Fruit fly (Drosophila melanogaster) whole organism, prepupa: ENCODE results near the gene rk.

Experiments used
- Blimp-1 ChIP-seq: fragments of 200-800 bp; sonication (Bioruptor generic); optimal IDR thresholded peaks from 3 replicates; lab custom pipeline; 2017; ENCODE audit warnings: missing biosample characterization, missing genetic modification characterization, mild to moderate bottlenecking, moderate library complexity, missing genetic modification reagents
- CG10631 ChIP-seq: fragments of 200-800 bp; sonication (Bioruptor generic); optimal IDR thresholded peaks from 2 replicates; lab custom pipeline; 2016; ENCODE audit warnings: missing biosample characterization, missing genetic modification characterization
- CG10669 ChIP-seq: fragments of 200-800 bp; sonication (Bioruptor generic); optimal IDR thresholded peaks from 3 replicates; lab custom pipeline; 2018; ENCODE audit warnings: missing biosample characterization, mild to moderate bottlenecking, missing genetic modification characterization, moderate library complexity
- CG11294 ChIP-seq: fragments of 200-800 bp; sonication (Bioruptor generic); IDR thresholded peaks from 2 replicates; pipeline ENCODE4 v1.3.6; 2022; ENCODE audit warnings: missing biosample characterization, missing genetic modification characterization
- CG11762 ChIP-seq: fragments of 200-800 bp; sonication (Bioruptor generic); optimal IDR thresholded peaks from 3 replicates; lab custom pipeline; 2016; ENCODE audit warnings: missing biosample characterization, missing genetic modification characterization; ENCODE audit not compliant: insufficient read depth
- CG15336 ChIP-seq: fragments of 200-800 bp; sonication (Bioruptor generic); IDR thresholded peaks from 2 replicates; pipeline ENCODE4 v1.3.6; 2022; ENCODE audit warnings: missing biosample characterization, missing genetic modification characterization
- CG1621 ChIP-seq: fragments of 200-800 bp; sonication (Bioruptor generic); optimal IDR thresholded peaks from 3 replicates; lab custom pipeline; 2018; ENCODE audit warnings: missing biosample characterization, mild to moderate bottlenecking, missing genetic modification characterization
- CG16779 ChIP-seq: fragments of 200-800 bp; sonication (Bioruptor generic); optimal IDR thresholded peaks from 3 replicates; lab custom pipeline; 2017; ENCODE audit warnings: missing biosample characterization, mild to moderate bottlenecking, missing genetic modification characterization
- CG3032 ChIP-seq: fragments of 200-800 bp; optimal IDR thresholded peaks from 2 replicates; lab custom pipeline; 2019; ENCODE audit warnings: missing biosample characterization, mild to moderate bottlenecking, missing genetic modification characterization, moderate library complexity
- CG31627 ChIP-seq: fragments of 200-800 bp; sonication (Bioruptor generic); optimal IDR thresholded peaks from 3 replicates; lab custom pipeline; 2016; ENCODE audit warnings: missing biosample characterization, missing genetic modification characterization
- CG32006 ChIP-seq: fragments of 200-800 bp; sonication (Bioruptor generic); optimal IDR thresholded peaks from 3 replicates; lab custom pipeline; 2017; ENCODE audit warnings: missing biosample characterization, mild to moderate bottlenecking, missing genetic modification characterization
- CG34406 ChIP-seq: fragments of 200-800 bp; sonication (Bioruptor generic); optimal IDR thresholded peaks from 3 replicates; lab custom pipeline; 2016; ENCODE audit warnings: missing biosample characterization, missing genetic modification characterization
- CG3919 ChIP-seq: fragments of 200-800 bp; sonication (Bioruptor generic); optimal IDR thresholded peaks from 3 replicates; lab custom pipeline; 2016; ENCODE audit warnings: missing biosample characterization, missing genetic modification characterization
- CG6163 ChIP-seq: fragments of 200-800 bp; sonication (Bioruptor generic); IDR thresholded peaks from 3 replicates; pipeline ENCODE4 v1.3.6; 2022; ENCODE audit warnings: missing biosample characterization, missing genetic modification characterization
- CG6792 ChIP-seq: fragments of 200-800 bp; sonication (Bioruptor generic); optimal IDR thresholded peaks from 3 replicates; lab custom pipeline; 2016; ENCODE audit warnings: missing biosample characterization, missing genetic modification characterization
- CG6808 ChIP-seq: fragments of 200-800 bp; sonication (Bioruptor generic); optimal IDR thresholded peaks from 3 replicates; lab custom pipeline; 2017; ENCODE audit warnings: missing biosample characterization, missing genetic modification characterization, mild to moderate bottlenecking, moderate library complexity, missing genetic modification reagents
- CG6854 ChIP-seq: fragments of 200-800 bp; sonication (Bioruptor generic); optimal IDR thresholded peaks from 2 replicates; lab custom pipeline; 2017; ENCODE audit warnings: missing biosample characterization, mild to moderate bottlenecking, missing genetic modification characterization
- CG8119 ChIP-seq: fragments of 200-800 bp; sonication (Bioruptor generic); IDR thresholded peaks from 3 replicates; pipeline ENCODE4 v1.3.6; 2022; ENCODE audit warnings: missing biosample characterization, missing genetic modification characterization
- CG8319 ChIP-seq: fragments of 200-800 bp; sonication (Bioruptor generic); optimal IDR thresholded peaks from 3 replicates; lab custom pipeline; 2016; ENCODE audit warnings: missing biosample characterization, missing genetic modification characterization
- Eip75B ChIP-seq: fragments of 200-800 bp; sonication (Bioruptor generic); optimal IDR thresholded peaks from 3 replicates; lab custom pipeline; 2016; ENCODE audit warnings: missing biosample characterization, missing genetic modification characterization
- Eip78C ChIP-seq: fragments of 200-800 bp; sonication (Bioruptor generic); peaks from one replicate; lab custom pipeline; 2016; ENCODE audit warnings: missing biosample characterization, missing genetic modification characterization
- Ets21C ChIP-seq: fragments of 200-800 bp; sonication (Bioruptor generic); optimal IDR thresholded peaks from 3 replicates; lab custom pipeline; 2016; ENCODE audit warnings: missing biosample characterization, missing genetic modification characterization
- Gug ChIP-seq: fragments of 200-800 bp; sonication (Bioruptor generic); IDR thresholded peaks from 2 replicates; pipeline ENCODE4 v1.3.6; 2022; ENCODE audit warnings: missing biosample characterization, missing genetic modification characterization
- Hr4 ChIP-seq: fragments of 200-800 bp; sonication (Bioruptor generic); optimal IDR thresholded peaks from 3 replicates; lab custom pipeline; 2016; ENCODE audit warnings: missing biosample characterization, missing genetic modification characterization
- Met ChIP-seq: fragments of 200-800 bp; sonication (Bioruptor generic); optimal IDR thresholded peaks from 3 replicates; lab custom pipeline; 2016; ENCODE audit warnings: missing biosample characterization, missing genetic modification characterization
- OdsH ChIP-seq: fragments of 200-800 bp; sonication (Bioruptor generic); optimal IDR thresholded peaks from 3 replicates; lab custom pipeline; 2016; ENCODE audit warnings: missing biosample characterization, missing genetic modification characterization
- Smox ChIP-seq: fragments of 200-800 bp; sonication (Bioruptor generic); optimal IDR thresholded peaks from 3 replicates; lab custom pipeline; 2016; ENCODE audit warnings: missing biosample characterization, missing genetic modification characterization
- Sox102F ChIP-seq: fragments of 200-800 bp; sonication (Bioruptor generic); optimal IDR thresholded peaks from 2 replicates; lab custom pipeline; 2016; ENCODE audit warnings: missing biosample characterization, mild to moderate bottlenecking, missing genetic modification characterization
- Sox14 ChIP-seq: fragments of 200-800 bp; sonication (Bioruptor generic); optimal IDR thresholded peaks from 3 replicates; lab custom pipeline; 2016; ENCODE audit warnings: missing biosample characterization, missing genetic modification characterization
- Sox15 ChIP-seq: fragments of 200-800 bp; sonication (Bioruptor generic); optimal IDR thresholded peaks from 3 replicates; lab custom pipeline; 2016; ENCODE audit warnings: missing biosample characterization, missing genetic modification characterization
- achi ChIP-seq: fragments of 200-800 bp; sonication (Bioruptor generic); optimal IDR thresholded peaks from 3 replicates; lab custom pipeline; 2016; ENCODE audit warnings: missing biosample characterization, missing genetic modification characterization
- acj6 ChIP-seq: fragments of 200-800 bp; sonication (Bioruptor generic); optimal IDR thresholded peaks from 3 replicates; lab custom pipeline; 2016; ENCODE audit warnings: missing biosample characterization, missing genetic modification characterization
- cyc ChIP-seq: fragments of 200-800 bp; sonication (Bioruptor generic); optimal IDR thresholded peaks from 3 replicates; lab custom pipeline; 2016; ENCODE audit warnings: missing biosample characterization, missing genetic modification characterization
- dac ChIP-seq: fragments of 200-800 bp; sonication (Bioruptor generic); optimal IDR thresholded peaks from 2 replicates; lab custom pipeline; 2017; ENCODE audit warnings: missing biosample characterization, mild to moderate bottlenecking, missing genetic modification characterization
- dsx ChIP-seq: fragments of 200-800 bp; optimal IDR thresholded peaks from 3 replicates; lab custom pipeline; 2019; ENCODE audit warnings: missing biosample characterization, mild to moderate bottlenecking, missing genetic modification characterization, moderate library complexity; ENCODE audit not compliant: poor library complexity, severe bottlenecking
- eg ChIP-seq: fragments of 200-800 bp; sonication (Bioruptor generic); IDR thresholded peaks from 3 replicates; pipeline ENCODE4 v1.3.6; 2022; ENCODE audit warnings: missing biosample characterization, missing genetic modification characterization
- fd59A ChIP-seq: fragments of 200-800 bp; sonication (Bioruptor generic); optimal IDR thresholded peaks from 2 replicates; lab custom pipeline; 2017; ENCODE audit warnings: missing biosample characterization, mild to moderate bottlenecking, missing genetic modification characterization, missing genetic modification reagents
- fkh ChIP-seq: fragments of 200-800 bp; sonication (Bioruptor generic); optimal IDR thresholded peaks from 3 replicates; lab custom pipeline; 2017; ENCODE audit warnings: missing biosample characterization, mild to moderate bottlenecking, missing genetic modification characterization, moderate library complexity
- net ChIP-seq: fragments of 200-800 bp; sonication (Bioruptor generic); optimal IDR thresholded peaks from 3 replicates; lab custom pipeline; 2016; ENCODE audit warnings: missing biosample characterization, missing genetic modification characterization
- pdm3 ChIP-seq: fragments of 200-800 bp; sonication (Bioruptor generic); optimal IDR thresholded peaks from 3 replicates; lab custom pipeline; 2016; ENCODE audit warnings: missing biosample characterization, missing genetic modification characterization
- salr ChIP-seq, 2 experiments: fragments of 200-800 bp; sonication (Bioruptor generic); optimal IDR thresholded peaks; 3 replicates each; lab custom pipeline; 2016 to 2018; ENCODE audit warnings: missing biosample characterization in 2 of 2, missing genetic modification characterization in 2 of 2, mild to moderate bottlenecking in 1 of 2
- spab ChIP-seq: fragments of 200-800 bp; sonication (Bioruptor generic); optimal IDR thresholded peaks from 2 replicates; lab custom pipeline; 2017; ENCODE audit warnings: missing biosample characterization, mild to moderate bottlenecking, missing genetic modification characterization, missing genetic modification reagents
- ss ChIP-seq, 2 experiments: fragments of 200-800 bp; sonication (Bioruptor generic); optimal IDR thresholded peaks; 2 replicates in 1 of 2; 3 replicates in 1 of 2; lab custom pipeline; 2017 to 2018; ENCODE audit warnings: mild to moderate bottlenecking in 2 of 2, missing biosample characterization in 2 of 2, missing genetic modification characterization in 2 of 2, moderate library complexity in 1 of 2
- svp ChIP-seq: fragments of 200-800 bp; sonication (Bioruptor generic); peaks from one replicate; lab custom pipeline; 2016; ENCODE audit warnings: missing biosample characterization, missing genetic modification characterization
- topi ChIP-seq: fragments of 200-800 bp; sonication (Bioruptor generic); optimal IDR thresholded peaks from 3 replicates; lab custom pipeline; 2016; ENCODE audit warnings: missing biosample characterization, missing genetic modification characterization

rk gene

dm6 chr2L:14024051-14024745 lies 23.1 kb upstream of the rk start (continued):
- TF ChIP-seq achi (GFP tag; lab: Kevin White, UChicago) (peak; percentile 76), CG1621 (tag; lab: Kevin White, UChicago) (peak; percentile 75), Eip75B (peak; percentile 60), Smox (GFP tag; lab: Kevin White, UChicago) (peak; percentile 79), CG11762 (peak; percentile 79), spab (GFP tag; lab: Kevin White, UChicago) (peak; percentile 74), Gug (GFP tag; lab: Robert Waterston, UW) (peak; percentile 73), CG10631 (peak; percentile 86), fd59A (GFP tag; lab: Kevin White, UChicago) (peak; percentile 21), fkh (GFP tag; lab: Kevin White, UChicago) (peak; percentile 100), eg (GFP tag; lab: Robert Waterston, UW) (peak; percentile 88), CG6163 (GFP tag; lab: Robert Waterston, UW) (peak; percentile 91), CG8319 (GFP tag; lab: Kevin White, UChicago) (peak; percentile 51), CG15336 (GFP tag; lab: Robert Waterston, UW) (peak; percentile 59), CG16779 (tag; lab: Kevin White, UChicago) (peak; percentile 81), pdm3 (peak; percentile 72), CG6792 (GFP tag; lab: Kevin White, UChicago) (peak; percentile 81), Ets21C (GFP tag; lab: Kevin White, UChicago) (peak; percentile 49), CG3919 (GFP tag; lab: Kevin White, UChicago) (peak; percentile 67), svp (GFP tag; lab: Kevin White, UChicago) (peak; percentile 69), Eip78C (GFP tag; lab: Kevin White, UChicago) (peak; percentile 93), salr (GFP tag; optimal IDR thresholded peaks at IDR 0.05; lab: Kevin White, UChicago) (peak; percentile 64 to 84), net (peak; percentile 69), CG11294 (GFP tag; lab: Robert Waterston, UW) (peak; percentile 63), CG10669 (GFP tag; lab: Kevin White, UChicago) (peak; percentile 55), CG31627 (GFP tag; lab: Kevin White, UChicago) (peak; percentile 69), cyc (peak; percentile 58)

DNA sequence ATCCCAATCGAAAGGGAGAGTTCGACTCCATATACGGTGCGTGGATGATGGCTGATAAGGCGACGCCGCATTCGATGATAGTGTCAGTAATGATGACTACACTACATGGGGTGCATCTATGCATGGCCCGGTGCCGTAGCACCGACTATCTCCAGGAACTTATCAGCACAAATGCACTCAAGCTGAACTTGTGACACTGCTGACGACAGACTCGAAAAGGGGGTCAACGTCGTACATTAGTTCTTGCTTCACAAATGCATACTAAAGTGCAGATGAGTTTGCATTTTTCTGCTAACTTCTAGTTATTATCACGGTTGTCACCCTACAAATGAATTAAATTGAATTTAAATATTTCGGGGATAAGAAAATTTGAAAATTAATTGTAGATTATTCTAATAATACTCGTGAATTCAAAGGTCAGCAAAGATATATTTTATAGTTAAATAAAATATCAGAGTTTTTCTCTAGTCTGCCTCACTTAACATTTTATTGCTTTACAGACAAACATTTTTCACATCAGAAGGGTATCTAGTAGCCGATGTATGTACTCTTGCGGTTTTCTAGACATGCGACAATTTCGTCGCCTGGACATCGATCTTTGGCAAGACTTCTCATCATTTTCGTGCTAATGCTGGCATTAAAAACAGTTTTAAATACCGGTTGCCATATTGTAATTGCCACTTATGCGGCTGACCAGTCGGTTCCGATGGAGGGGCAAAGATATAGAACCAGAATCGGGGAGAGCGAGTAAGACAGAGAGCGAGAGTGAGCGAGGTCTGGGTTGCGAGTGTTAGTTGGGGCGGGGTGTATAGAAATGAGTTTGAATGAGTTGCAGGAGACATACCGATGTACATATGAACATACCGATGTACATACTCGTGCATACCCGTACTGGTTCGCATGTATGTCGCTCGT lies 22.3 kb upstream of the rk start:
- no peak for TF ChIP-seq CG31627 (GFP tag; lab: Kevin White, UChicago)
- peak in 1 of 2 experiments; percentile 21 for TF ChIP-seq salr (GFP tag; optimal IDR thresholded peaks at IDR 0.05; lab: Kevin White, UChicago)
- TF ChIP-seq net, result no peak
- no peak for TF ChIP-seq Sox14
- peak; percentile 89 for TF ChIP-seq Eip78C (GFP tag; lab: Kevin White, UChicago)
- TF ChIP-seq Sox15 (GFP tag; lab: Kevin White, UChicago), result no peak
- TF ChIP-seq Met, result peak; percentile 2
- no peak for TF ChIP-seq CG3919 (GFP tag; lab: Kevin White, UChicago)
- no peak for TF ChIP-seq ss (GFP tag; optimal IDR thresholded peaks at IDR 0.05; lab: Kevin White, UChicago)
- TF ChIP-seq CG3032 (tag; lab: Kevin White, UChicago), result peak; percentile 47
- TF ChIP-seq topi (GFP tag; lab: Kevin White, UChicago), result no peak
- TF ChIP-seq CG8319 (GFP tag; lab: Kevin White, UChicago), result no peak
- TF ChIP-seq fkh (GFP tag; lab: Kevin White, UChicago), result no peak
- no peak for TF ChIP-seq CG6808
- no peak for TF ChIP-seq CG6792 (GFP tag; lab: Kevin White, UChicago)
- no peak for TF ChIP-seq CG6854 (GFP tag; lab: Kevin White, UChicago)
- peak; percentile 70 for TF ChIP-seq CG32006 (GFP tag; lab: Kevin White, UChicago)
- TF ChIP-seq Smox (GFP tag; lab: Kevin White, UChicago), result no peak
- peak; percentile 35 for TF ChIP-seq OdsH
- no peak for TF ChIP-seq spab (GFP tag; lab: Kevin White, UChicago)
- no peak for TF ChIP-seq Eip75B
- no peak for TF ChIP-seq dac
- no peak for TF ChIP-seq dsx (GFP tag; lab: Kevin White, UChicago)
- no peak for TF ChIP-seq CG34406 (GFP tag; lab: Kevin White, UChicago)
- peak; percentile 64; the same call in 2 of the 3 replicates for TF ChIP-seq CG8119
- TF ChIP-seq acj6, result peak; percentile 17
- peak; percentile 3; the same call in 2 of the 3 replicates for TF ChIP-seq eg (GFP tag; lab: Robert Waterston, UW)
- TF ChIP-seq Sox102F (GFP tag; lab: Kevin White, UChicago), result no peak
- peak; percentile 57 for TF ChIP-seq Hr4 (GFP tag; lab: Kevin White, UChicago)
- TF ChIP-seq Blimp-1 (GFP tag; lab: Kevin White, UChicago), result no peak
- peak; percentile 62 for TF ChIP-seq CG15336 (GFP tag; lab: Robert Waterston, UW)
